Fruit fly (Drosophila melanogaster): ENCODE measurements around the gene CG31098.

DNA sequence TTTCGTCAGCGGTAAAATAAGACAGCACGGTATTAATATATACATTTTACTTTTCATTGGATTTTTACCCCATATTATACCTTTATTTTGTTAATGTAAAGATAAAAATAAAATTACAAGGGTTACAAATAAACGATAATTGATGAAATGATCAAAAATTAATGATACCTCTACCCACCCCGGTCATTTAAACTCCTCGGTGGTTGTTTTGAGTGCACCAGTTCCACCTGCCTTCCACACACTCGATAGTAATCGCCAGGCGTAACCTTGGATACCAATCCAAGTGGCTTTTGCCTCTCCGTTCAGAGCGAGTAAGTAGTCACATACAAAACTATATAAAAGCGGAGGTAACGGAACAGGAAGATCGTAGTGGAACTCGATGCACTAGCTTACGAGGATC is 47.2 kb upstream of the CG31098 start, which contains the start of gene rha:
- TF ChIP-seq Rel (GFP tag; optimal IDR thresholded peaks at IDR 0.05): no peak
- TF ChIP-seq Rel (tag; optimal IDR thresholded peaks at IDR 0.05): no peak
- no peak for TF ChIP-seq Myc (optimal IDR thresholded peaks at IDR 0.05)
- TF ChIP-seq psq (GFP tag; optimal IDR thresholded peaks at IDR 0.05): no peak
- TF ChIP-seq Dfd (GFP tag; optimal IDR thresholded peaks at IDR 0.05): no peak
- TF ChIP-seq CG9705 (GFP tag; optimal IDR thresholded peaks at IDR 0.05): no peak
- no peak for TF ChIP-seq Hr83 (GFP tag; optimal IDR thresholded peaks at IDR 0.05; ENCODE audit: poor library complexity, severe bottlenecking)
- no peak for TF ChIP-seq Jra (GFP tag; optimal IDR thresholded peaks at IDR 0.05)
- no peak for TF ChIP-seq Abd-B (GFP tag; optimal IDR thresholded peaks at IDR 0.05)
- TF ChIP-seq pan (optimal IDR thresholded peaks at IDR 0.05): no peak
- TF ChIP-seq OdsH (GFP tag; optimal IDR thresholded peaks at IDR 0.05): no peak
- no peak for TF ChIP-seq fru (GFP tag; optimal IDR thresholded peaks at IDR 0.05)

Measured in whole organism, wandering third instar larva.